Worm (Caenorhabditis elegans) whole organism, young adult: ENCODE measurements around the gene fbxa-5.
A peak's percentile ranks its signal among the peaks of the same experiment; 100 is the strongest.

Source experiments
- B0261.1 ChIP-seq: sonication (generic microtip); optimal IDR thresholded peaks from 2 replicates; lab custom pipeline; 2016; ENCODE audit warnings: mild to moderate bottlenecking, missing genetic modification characterization, moderate library complexity, missing compliant biosample characterization
- F39B2.1 ChIP-seq: fragments of 200-800 bp; sonication (Bioruptor generic); IDR thresholded peaks from 2 replicates; pipeline ENCODE4 v1.3.6; 2022; ENCODE audit warnings: missing genetic modification reagents, missing genetic modification characterization, missing compliant biosample characterization
- K12H6.12 ChIP-seq: fragments of 200-800 bp; sonication (Bioruptor generic); optimal IDR thresholded peaks from 2 replicates; lab custom pipeline; 2018; ENCODE audit warnings: mild to moderate bottlenecking, missing genetic modification characterization, missing compliant biosample characterization
- Y53G8AR.9 ChIP-seq: fragments of 200-800 bp; sonication (Bioruptor generic); conservative IDR thresholded peaks from 2 replicates; pipeline ENCODE4 v1.3.6; 2022; ENCODE audit warnings: missing genetic modification reagents, missing genetic modification characterization, missing compliant biosample characterization
- Y67H2A.10 ChIP-seq: fragments of 200-800 bp; sonication (Bioruptor generic); conservative IDR thresholded peaks from 2 replicates; pipeline ENCODE4 v1.3.6; 2022; ENCODE audit warnings: missing genetic modification reagents, missing genetic modification characterization, missing compliant biosample characterization
- Y95B8A.8 ChIP-seq: fragments of 200-800 bp; sonication (Bioruptor generic); IDR thresholded peaks from 2 replicates; pipeline ENCODE4 v1.3.6; 2022; ENCODE audit warnings: missing genetic modification reagents, missing genetic modification characterization, missing compliant biosample characterization
- akir-1 ChIP-seq: fragments of 200-800 bp; sonication (Bioruptor generic); optimal IDR thresholded peaks from 2 replicates; lab custom pipeline; 2018; ENCODE audit warnings: mild to moderate bottlenecking, missing genetic modification characterization, moderate library complexity, missing compliant biosample characterization
- aptf-2 ChIP-seq: fragments of 200-800 bp; sonication (Bioruptor generic); conservative IDR thresholded peaks from 2 replicates; pipeline ENCODE4 v1.3.6; 2022; ENCODE audit warnings: missing genetic modification reagents, missing genetic modification characterization, missing compliant biosample characterization
- aptf-3 ChIP-seq: fragments of 200-800 bp; sonication (Bioruptor generic); IDR thresholded peaks from 2 replicates; pipeline ENCODE4 v1.3.6; 2022; ENCODE audit warnings: missing genetic modification characterization, missing compliant biosample characterization
- attf-3 ChIP-seq: fragments of 200-800 bp; sonication (Bioruptor generic); conservative IDR thresholded peaks from 2 replicates; pipeline ENCODE4 v1.3.6; 2022; ENCODE audit warnings: missing genetic modification reagents, missing genetic modification characterization, missing compliant biosample characterization
- cebp-1 ChIP-seq, 2 experiments: fragments of 200-800 bp in 1 of 2; sonication (Bioruptor generic) in 1 of 2; sonication (generic microtip) in 1 of 2; IDR thresholded peaks in 1 of 2; optimal IDR thresholded peaks in 1 of 2; 2 replicates each; pipeline versions ENCODE4 v1.3.6 to Lab custom; 2017 to 2022; ENCODE audit warnings: missing compliant biosample characterization in 2 of 2, missing genetic modification characterization in 2 of 2, mild to moderate bottlenecking in 1 of 2, missing genetic modification reagents in 1 of 2, moderate library complexity in 1 of 2
- ceh-100 ChIP-seq: fragments of 200-800 bp; sonication (Bioruptor generic); IDR thresholded peaks from 2 replicates; pipeline ENCODE4 v1.3.6; 2022; ENCODE audit warnings: missing genetic modification reagents, missing genetic modification characterization, missing compliant biosample characterization
- ceh-58 ChIP-seq: fragments of 200-800 bp; sonication (Bioruptor generic); IDR thresholded peaks from 2 replicates; pipeline ENCODE4 v1.3.6; 2022; ENCODE audit warnings: missing genetic modification characterization, missing compliant biosample characterization
- ceh-91 ChIP-seq: fragments of 200-800 bp; sonication (Bioruptor generic); IDR thresholded peaks from 2 replicates; pipeline ENCODE4 v1.3.6; 2022; ENCODE audit warnings: missing genetic modification reagents, missing genetic modification characterization, missing compliant biosample characterization
- die-1 ChIP-seq: sonication (generic microtip); optimal IDR thresholded peaks from 2 replicates; lab custom pipeline; 2016; ENCODE audit warnings: missing genotype, mild to moderate bottlenecking, missing genetic modification characterization, missing compliant biosample characterization
- egl-44 ChIP-seq: fragments of 200-800 bp; sonication (Bioruptor generic); IDR thresholded peaks from 2 replicates; pipeline ENCODE4 v1.3.6; 2022; ENCODE audit warnings: missing genetic modification reagents, missing genetic modification characterization, missing compliant biosample characterization
- him-1 ChIP-seq: sonication (generic microtip); optimal IDR thresholded peaks from 2 replicates; lab custom pipeline; 2016; ENCODE audit warnings: missing genotype, missing genetic modification reagents, missing genetic modification characterization, missing compliant biosample characterization
- hlh-12 ChIP-seq: sonication (generic microtip); optimal IDR thresholded peaks from 2 replicates; lab custom pipeline; 2016; ENCODE audit warnings: missing genetic modification characterization, missing compliant biosample characterization
- hsf-1 ChIP-seq: fragments of 200-800 bp; sonication (Bioruptor generic); IDR thresholded peaks from 2 replicates; pipeline ENCODE4 v1.3.6; 2022; ENCODE audit warnings: missing genetic modification reagents, missing genetic modification characterization, missing compliant biosample characterization
- lag-1 ChIP-seq: fragments of 200-800 bp; sonication (Bioruptor generic); IDR thresholded peaks from 2 replicates; pipeline ENCODE4 v1.3.6; 2022; ENCODE audit warnings: missing genetic modification reagents, missing genetic modification characterization, missing compliant biosample characterization
- lin-26 ChIP-seq: fragments of 200-800 bp; sonication (Bioruptor generic); IDR thresholded peaks from 2 replicates; pipeline ENCODE4 v1.3.6; 2022; ENCODE audit warnings: missing genetic modification reagents, missing genetic modification characterization, missing compliant biosample characterization
- lin-35 ChIP-seq, 3 experiments: fragments of 150-350 bp in 2 of 3; sonication (generic microtip) in 1 of 3; optimal IDR thresholded peaks; 2 replicates each; lab custom pipeline; 2014 to 2018; ENCODE audit warnings: missing biosample characterization in 3 of 3, missing genetic modification characterization in 3 of 3, missing genetic modification reagents in 3 of 3
- lsy-27 ChIP-seq: sonication (generic microtip); optimal IDR thresholded peaks from 2 replicates; lab custom pipeline; 2017; ENCODE audit warnings: missing genetic modification characterization, mild to moderate bottlenecking, missing compliant biosample characterization, antibody characterized with exemption, missing genotype, borderline replicate concordance; ENCODE audit not compliant: insufficient read depth
- mxl-1 ChIP-seq: sonication (generic microtip); optimal IDR thresholded peaks from 2 replicates; lab custom pipeline; 2016; ENCODE audit warnings: missing genetic modification characterization, missing compliant biosample characterization
- nfyb-1 ChIP-seq: fragments of 200-800 bp; sonication (Bioruptor generic); IDR thresholded peaks from 2 replicates; pipeline ENCODE4 v1.3.6; 2022; ENCODE audit warnings: missing genetic modification reagents, missing genetic modification characterization, missing compliant biosample characterization
- nhr-80 ChIP-seq: sonication (generic microtip); optimal IDR thresholded peaks from 2 replicates; lab custom pipeline; 2016; ENCODE audit warnings: missing genetic modification characterization, missing compliant biosample characterization
- pbrm-1 ChIP-seq: fragments of 200-800 bp; sonication (Bioruptor generic); IDR thresholded peaks from 2 replicates; pipeline ENCODE4 v1.3.6; 2022; ENCODE audit warnings: missing genetic modification reagents, missing genetic modification characterization, missing compliant biosample characterization
- rpc-1 ChIP-seq, 2 experiments: fragments of 150-350 bp in 1 of 2; sonication (generic microtip) in 1 of 2; optimal IDR thresholded peaks; 2 replicates each; lab custom pipeline; 2014 to 2018; ENCODE audit warnings: missing biosample characterization in 1 of 2, missing genetic modification characterization in 1 of 2, missing genetic modification reagents in 1 of 2, missing genotype in 1 of 2
- sdz-38 ChIP-seq: sonication (generic microtip); optimal IDR thresholded peaks from 2 replicates; lab custom pipeline; 2016; ENCODE audit warnings: missing genotype, missing genetic modification characterization, missing compliant biosample characterization
- sea-2 ChIP-seq: fragments of 200-800 bp; sonication (Bioruptor generic); IDR thresholded peaks from 2 replicates; pipeline ENCODE4 v1.3.6; 2022; ENCODE audit warnings: missing genetic modification characterization, missing compliant biosample characterization
- snpc-1.1 ChIP-seq: sonication (generic microtip); optimal IDR thresholded peaks from 2 replicates; lab custom pipeline; 2017; ENCODE audit warnings: missing genetic modification characterization, mild to moderate bottlenecking, missing compliant biosample characterization, antibody characterized with exemption, moderate library complexity, missing genotype, missing genetic modification reagents; ENCODE audit not compliant: insufficient read depth
- snpc-1.3 ChIP-seq: sonication (generic microtip); optimal IDR thresholded peaks from 2 replicates; lab custom pipeline; 2017; ENCODE audit warnings: missing genetic modification characterization, mild to moderate bottlenecking, missing compliant biosample characterization, antibody characterized with exemption, moderate library complexity, missing genotype, missing genetic modification reagents; ENCODE audit not compliant: insufficient read depth
- tbp1 ChIP-seq: fragments of 200-800 bp; sonication (Bioruptor generic); optimal IDR thresholded peaks from 2 replicates; lab custom pipeline; 2018; ENCODE audit warnings: mild to moderate bottlenecking, missing genetic modification characterization, missing compliant biosample characterization
- ztf-18 ChIP-seq: sonication (generic microtip); optimal IDR thresholded peaks from 2 replicates; lab custom pipeline; 2016; ENCODE audit warnings: missing genotype, mild to moderate bottlenecking, missing genetic modification characterization, missing compliant biosample characterization

fbxa-5 gene

DNA sequence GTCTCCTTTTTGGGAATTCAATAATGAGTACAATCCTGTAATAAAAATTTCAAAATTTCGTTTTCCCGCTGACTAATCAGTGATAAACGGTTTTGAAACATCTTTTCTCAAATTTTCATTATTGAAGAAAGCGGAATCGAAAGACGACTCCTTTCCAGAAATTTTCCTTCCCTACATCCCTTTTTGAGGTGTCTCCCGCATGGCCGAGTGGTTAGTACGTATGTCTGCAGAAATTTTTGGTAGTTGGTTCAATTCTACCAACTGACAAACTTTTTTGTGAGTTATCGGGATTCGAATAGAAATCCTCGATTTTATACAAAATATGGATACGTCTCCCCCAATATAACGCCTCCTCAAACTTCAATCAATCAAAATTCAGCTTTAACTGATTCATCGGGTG, 14.4 kb upstream of the fbxa-5 start:
- peak; percentile 64; the same call in 1 of the 2 replicates for TF ChIP-seq lin-26
- no peak for TF ChIP-seq Y53G8AR.9 (GFP tag; lab: Robert Waterston, UW)
- TF ChIP-seq aptf-2 (GFP tag; lab: Robert Waterston, UW) = no peak
- no peak for TF ChIP-seq ztf-18 (tag; lab: Kevin White, UChicago)
- TF ChIP-seq nfyb-1 (GFP tag; lab: Robert Waterston, UW) = 0 out of 2 replicates have a peak, but pooled peaks have one; percentile 36
- TF ChIP-seq tbp1 (GFP tag; lab: Kevin White, UChicago) = peak; percentile 85
- TF ChIP-seq lag-1 (GFP tag; lab: Robert Waterston, UW) = no peak
- no peak for TF ChIP-seq hsf-1
- no peak for TF ChIP-seq aptf-3 (GFP tag; lab: Robert Waterston, UW)
- TF ChIP-seq sea-2 (GFP tag; lab: Robert Waterston, UW) = no peak
- no peak for TF ChIP-seq F39B2.1 (GFP tag; lab: Robert Waterston, UW)
- TF ChIP-seq him-1 (tag; lab: Kevin White, UChicago) = peak; percentile 33
- no peak for TF ChIP-seq pbrm-1
- no peak for TF ChIP-seq mxl-1 (tag; lab: Kevin White, UChicago)
- TF ChIP-seq lin-35 (GFP tag; optimal IDR thresholded peaks at IDR 0.05; lab: Kevin White, UChicago) = no peak
- TF ChIP-seq B0261.1 (tag; lab: Kevin White, UChicago) = peak; percentile 68
- no peak for TF ChIP-seq Y95B8A.8
- peak; percentile 25 for TF ChIP-seq die-1 (tag; lab: Kevin White, UChicago)
- TF ChIP-seq ceh-91 (GFP tag; lab: Robert Waterston, UW) = no peak
- no peak for TF ChIP-seq egl-44
- TF ChIP-seq ceh-58 (GFP tag; lab: Robert Waterston, UW) = no peak
- TF ChIP-seq hlh-12 (tag; lab: Kevin White, UChicago) = no peak
- no peak for TF ChIP-seq cebp-1 (GFP tag; IDR thresholded peaks at IDR 0.05; lab: Robert Waterston, UW)
- no peak for TF ChIP-seq cebp-1 (tag; optimal IDR thresholded peaks at IDR 0.05; lab: Kevin White, UChicago)
- peak; percentile 49 for TF ChIP-seq rpc-1 (optimal IDR thresholded peaks at IDR 0.05; lab: Kevin White, UChicago)
- TF ChIP-seq rpc-1 (tag; optimal IDR thresholded peaks at IDR 0.05; lab: Kevin White, UChicago) = peak; percentile 72
- peak; percentile 25 for TF ChIP-seq snpc-1.1
- TF ChIP-seq Y67H2A.10 (GFP tag; lab: Robert Waterston, UW) = no peak
- TF ChIP-seq attf-3 (GFP tag; lab: Robert Waterston, UW) = no peak
- no peak for TF ChIP-seq ceh-100 (GFP tag; lab: Robert Waterston, UW)
- no peak for TF ChIP-seq sdz-38 (tag; lab: Kevin White, UChicago)
- TF ChIP-seq K12H6.12 (tag; lab: Kevin White, UChicago) = no peak

ce11 chrIII:1350745-1351144, 10.6 kb upstream of the fbxa-5 start, which contains the start of gene Y82E9BL.3:
Gene Y82E9BL.3, minus strand, starts transcription at chrIII:1350845.
- no peak for TF ChIP-seq F39B2.1 (GFP tag; lab: Robert Waterston, UW)

- TF ChIP-seq nhr-80 (peak; percentile 15), akir-1 (GFP tag; lab: Kevin White, UChicago) (no peak)
Measured at ce11 chrIII:1349313-1349712, 9.2 kb upstream of the fbxa-5 start, which contains the start of gene fbxa-25. Gene fbxa-25, minus strand, starts transcription at chrIII:1349450.

ce11 chrIII:1347539-1347938, 7.4 kb upstream of the fbxa-5 start, which contains the start of gene Y82E9BL.5:
Gene Y82E9BL.5, minus strand, starts transcription at chrIII:1347639.
- TF ChIP-seq snpc-1.3 (tag; lab: Kevin White, UChicago) (no peak), lsy-27 (tag; lab: Kevin White, UChicago) (no peak)
